Worm (Caenorhabditis elegans): Measurements from ENCODE around the gene K06H7.8.
A peak's percentile ranks its signal among the peaks of the same experiment; 100 is the strongest.

The K06H7.8 gene

DNA sequence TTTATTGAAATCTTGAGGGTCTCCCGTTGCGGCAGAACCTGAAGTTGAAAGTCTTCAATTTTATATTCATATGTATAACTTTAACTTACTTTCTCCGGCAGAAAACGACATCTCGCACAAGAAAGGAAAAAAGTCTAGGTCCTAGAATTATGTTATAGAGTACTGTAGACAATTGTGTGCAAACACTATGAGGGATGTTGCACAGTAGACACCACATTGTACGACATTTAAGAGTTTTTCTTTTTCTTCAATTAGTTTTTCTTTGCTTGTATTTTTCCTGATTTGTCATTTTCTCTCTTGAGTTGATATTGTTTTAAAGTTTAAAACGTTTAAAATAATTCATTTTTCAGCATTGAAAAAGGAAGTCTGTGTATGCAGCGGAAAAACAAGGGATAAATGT, 12.7 kb downstream of the K06H7.8 start, which contains the start of the genes K06H7.7 and grp-1 (continued):
- TF ChIP-seq C04F5.9 (tag; optimal IDR thresholded peaks at IDR 0.05) (peak; percentile 22), skn-1 (tag; optimal IDR thresholded peaks at IDR 0.05) (peak; percentile 64), lir-3 (tag; optimal IDR thresholded peaks at IDR 0.05; ENCODE audit: poor library complexity) (peak; percentile 63), efl-3 (GFP tag; optimal IDR thresholded peaks at IDR 0.05) (no peak), C16A3.4 (tag; optimal IDR thresholded peaks at IDR 0.05) (peak; percentile 36), ces-1 (GFP tag; optimal IDR thresholded peaks at IDR 0.05) (no peak), fkh-4 (tag; optimal IDR thresholded peaks at IDR 0.05; ENCODE audit: borderline replicate concordance) (no peak), nhr-47 (tag; optimal IDR thresholded peaks at IDR 0.05) (peak; percentile 71), sup-37 (GFP tag; optimal IDR thresholded peaks at IDR 0.05) (no peak), blmp-1 (tag; optimal IDR thresholded peaks at IDR 0.05) (peak; percentile 22), C34B4.2 (tag; optimal IDR thresholded peaks at IDR 0.05) (no peak), dpl-1 (GFP tag; optimal IDR thresholded peaks at IDR 0.05) (peak; percentile 67 to 77 (median 76)), zip-4 (GFP tag; optimal IDR thresholded peaks at IDR 0.05) (peak; percentile 27), lin-13 (GFP tag; optimal IDR thresholded peaks at IDR 0.05) (peak; percentile 28), irx-1 (tag; optimal IDR thresholded peaks at IDR 0.05) (no peak), fkh-8 (tag; optimal IDR thresholded peaks at IDR 0.05) (peak; percentile 38), unc-86 (tag; optimal IDR thresholded peaks at IDR 0.05) (peak; percentile 13), swsn-7 (tag; optimal IDR thresholded peaks at IDR 0.05) (peak; percentile 53), F16B12.6 (tag; optimal IDR thresholded peaks at IDR 0.05) (peak; percentile 93), xbp-1 (tag; optimal IDR thresholded peaks at IDR 0.05) (peak; percentile 56), lsy-2 (tag; optimal IDR thresholded peaks at IDR 0.05) (peak; percentile 99), sptf-1 (tag; optimal IDR thresholded peaks at IDR 0.05) (no peak), aly-2 (tag; optimal IDR thresholded peaks at IDR 0.05) (peak; percentile 70), snpc-4 (tag; optimal IDR thresholded peaks at IDR 0.05) (peak; percentile 9), lin-14 (GFP tag; optimal IDR thresholded peaks at IDR 0.05) (no peak)

DNA sequence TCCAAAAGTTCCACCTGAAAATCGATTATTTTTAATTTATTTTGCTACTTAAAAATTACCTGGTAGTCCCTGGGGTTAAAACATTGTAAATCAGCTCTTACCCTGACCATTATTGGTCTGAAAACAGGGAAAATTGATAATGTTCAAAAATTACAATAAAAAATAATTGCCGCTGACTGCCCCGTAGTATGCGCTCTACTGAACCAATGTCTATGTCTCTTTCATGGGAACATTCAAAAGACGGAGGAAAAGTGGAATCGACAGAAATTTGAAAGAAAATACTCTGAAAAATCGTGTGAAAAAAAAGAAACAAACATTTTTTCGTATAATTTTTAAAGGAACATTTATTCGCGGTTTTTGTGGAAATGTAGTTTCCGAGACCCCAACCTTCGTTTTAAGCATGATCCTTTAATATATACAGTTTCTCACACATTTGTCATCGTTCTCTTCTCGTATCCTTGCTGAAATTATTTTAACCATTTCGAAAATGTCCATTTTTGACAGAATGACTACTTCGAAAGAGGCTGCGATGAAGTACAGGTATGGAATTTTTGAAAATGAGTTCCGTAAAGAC, 17.8 kb downstream of the K06H7.8 start, which contains the start of the genes dcr-1 and apc-2:
dcr-1 (minus strand) TSS at position 117 of the 574 bp plus-strand sequence.
apc-2 (plus strand) TSS at position 465 of the 574 bp plus-strand sequence.
- TF ChIP-seq C16A3.4 (tag; optimal IDR thresholded peaks at IDR 0.05) (no peak), ceh-82 (tag; optimal IDR thresholded peaks at IDR 0.05) (no peak), pax-3 (tag; optimal IDR thresholded peaks at IDR 0.05) (no peak), ets-5 (GFP tag; IDR thresholded peaks at IDR 0.05) (no peak), ceh-8 (GFP tag; optimal IDR thresholded peaks at IDR 0.05) (no peak), mab-9 (GFP tag; IDR thresholded peaks at IDR 0.05) (no peak), fkh-10 (GFP tag; optimal IDR thresholded peaks at IDR 0.05) (no peak), irx-1 (tag; optimal IDR thresholded peaks at IDR 0.05) (no peak), unc-130 (tag; optimal IDR thresholded peaks at IDR 0.05) (no peak), C04F5.9 (tag; optimal IDR thresholded peaks at IDR 0.05) (no peak), dpl-1 (GFP tag; optimal IDR thresholded peaks at IDR 0.05) (peak in 1 of 3 experiments; percentile 60), alr-1 (tag; optimal IDR thresholded peaks at IDR 0.05; ENCODE audit: borderline replicate concordance) (no peak), isw-1 (GFP tag; IDR thresholded peaks at IDR 0.05) (no peak), fkh-4 (tag; optimal IDR thresholded peaks at IDR 0.05; ENCODE audit: borderline replicate concordance) (no peak), nhr-12 (tag; optimal IDR thresholded peaks at IDR 0.05) (no peak), pqm-1 (tag; optimal IDR thresholded peaks at IDR 0.05) (no peak), sox-4 (tag; optimal IDR thresholded peaks at IDR 0.05) (no peak), hlh-4 (tag; optimal IDR thresholded peaks at IDR 0.05) (no peak), ztf-11 (tag; optimal IDR thresholded peaks at IDR 0.05) (no peak), ceh-90 (tag; optimal IDR thresholded peaks at IDR 0.05) (no peak), nhr-77 (tag; optimal IDR thresholded peaks at IDR 0.05) (no peak), nhr-85 (tag) (peak; percentile 3), lir-3 (tag; optimal IDR thresholded peaks at IDR 0.05; ENCODE audit: poor library complexity) (no peak), lin-13 (GFP tag; optimal IDR thresholded peaks at IDR 0.05) (no peak), aha-1 (tag; optimal IDR thresholded peaks at IDR 0.05) (no peak), efl-3 (GFP tag; optimal IDR thresholded peaks at IDR 0.05) (no peak), swsn-7 (tag; optimal IDR thresholded peaks at IDR 0.05) (no peak), hlh-17 (GFP tag; optimal IDR thresholded peaks at IDR 0.05; ENCODE audit: borderline replicate concordance) (no peak), blmp-1 (tag; optimal IDR thresholded peaks at IDR 0.05) (no peak), elt-2 (tag; optimal IDR thresholded peaks at IDR 0.05) (no peak), lsy-2 (tag; optimal IDR thresholded peaks at IDR 0.05) (peak in 1 of 2 experiments; percentile 41), F16B12.6 (tag; optimal IDR thresholded peaks at IDR 0.05) (no peak), dsc-1 (tag; optimal IDR thresholded peaks at IDR 0.05) (no peak), ztf-4 (tag; optimal IDR thresholded peaks at IDR 0.05) (no peak), lin-35 (GFP tag; optimal IDR thresholded peaks at IDR 0.05) (peak in 1 of 2 experiments; percentile 56), aly-2 (tag; optimal IDR thresholded peaks at IDR 0.05) (no peak), elt-3 (tag; optimal IDR thresholded peaks at IDR 0.05) (no peak)
